Worm (Caenorhabditis elegans) whole organism, mixed stage, embryonic: ENCODE measurements around the gene spin-3.

Experiments used
- blmp-1 ChIP-seq: fragments of 150-350 bp; optimal IDR thresholded peaks from 2 replicates; lab custom pipeline; 2014; ENCODE audit warnings: missing biosample characterization, missing genetic modification characterization
- cnd-1 ChIP-seq: fragments of 200-800 bp; sonication (Bioruptor generic); optimal IDR thresholded peaks from 2 replicates; lab custom pipeline; 2018; ENCODE audit warnings: mild to moderate bottlenecking, missing genetic modification characterization, missing compliant biosample characterization
- drap-1 ChIP-seq: fragments of 200-800 bp; sonication (Bioruptor generic); optimal IDR thresholded peaks from 3 replicates; lab custom pipeline; 2018; ENCODE audit warnings: mild to moderate bottlenecking, missing genetic modification characterization, missing compliant biosample characterization
- elt-3 ChIP-seq: fragments of 150-350 bp; optimal IDR thresholded peaks from 2 replicates; lab custom pipeline; 2014; ENCODE audit warnings: missing biosample characterization, missing genetic modification characterization
- lin-32 ChIP-seq: fragments of 200-800 bp; sonication (Bioruptor generic); optimal IDR thresholded peaks from 2 replicates; lab custom pipeline; 2018; ENCODE audit warnings: mild to moderate bottlenecking, missing genetic modification characterization, missing compliant biosample characterization
- mls-2 ChIP-seq: sonication (generic microtip); optimal IDR thresholded peaks from 2 replicates; lab custom pipeline; 2016; ENCODE audit warnings: mild to moderate bottlenecking, missing genetic modification characterization, moderate library complexity, missing compliant biosample characterization
- nhr-28 ChIP-seq: fragments of 150-350 bp; optimal IDR thresholded peaks from 2 replicates; lab custom pipeline; 2014; ENCODE audit warnings: missing biosample characterization, missing genetic modification characterization
- nhr-76 ChIP-seq: sonication (generic microtip); optimal IDR thresholded peaks from 2 replicates; lab custom pipeline; 2017; ENCODE audit warnings: missing biosample characterization, missing genetic modification characterization
- pha-4 ChIP-seq: fragments of 150-350 bp; optimal IDR thresholded peaks from 2 replicates; lab custom pipeline; 2018; ENCODE audit warnings: missing biosample characterization, missing genetic modification reagents, missing genetic modification characterization
- snpc-4 ChIP-seq: fragments of 150-350 bp; optimal IDR thresholded peaks from 2 replicates; lab custom pipeline; 2014; ENCODE audit warnings: missing biosample characterization, missing genetic modification characterization
- tbx-8 ChIP-seq: fragments of 200-800 bp; sonication (Bioruptor generic); optimal IDR thresholded peaks from 2 replicates; lab custom pipeline; 2018; ENCODE audit warnings: mild to moderate bottlenecking, missing genetic modification characterization, moderate library complexity, missing compliant biosample characterization
- unc-39 ChIP-seq: fragments of 150-350 bp; optimal IDR thresholded peaks from 2 replicates; lab custom pipeline; 2014; ENCODE audit warnings: missing biosample characterization, missing genetic modification characterization
- unc-62 ChIP-seq: fragments of 150-350 bp; optimal IDR thresholded peaks from 2 replicates; lab custom pipeline; 2014; ENCODE audit warnings: missing biosample characterization, missing genetic modification reagents, missing genetic modification characterization
- ztf-11 ChIP-seq: fragments of 150-350 bp; optimal IDR thresholded peaks from 2 replicates; lab custom pipeline; 2014; ENCODE audit warnings: missing biosample characterization, missing genetic modification characterization

DNA sequence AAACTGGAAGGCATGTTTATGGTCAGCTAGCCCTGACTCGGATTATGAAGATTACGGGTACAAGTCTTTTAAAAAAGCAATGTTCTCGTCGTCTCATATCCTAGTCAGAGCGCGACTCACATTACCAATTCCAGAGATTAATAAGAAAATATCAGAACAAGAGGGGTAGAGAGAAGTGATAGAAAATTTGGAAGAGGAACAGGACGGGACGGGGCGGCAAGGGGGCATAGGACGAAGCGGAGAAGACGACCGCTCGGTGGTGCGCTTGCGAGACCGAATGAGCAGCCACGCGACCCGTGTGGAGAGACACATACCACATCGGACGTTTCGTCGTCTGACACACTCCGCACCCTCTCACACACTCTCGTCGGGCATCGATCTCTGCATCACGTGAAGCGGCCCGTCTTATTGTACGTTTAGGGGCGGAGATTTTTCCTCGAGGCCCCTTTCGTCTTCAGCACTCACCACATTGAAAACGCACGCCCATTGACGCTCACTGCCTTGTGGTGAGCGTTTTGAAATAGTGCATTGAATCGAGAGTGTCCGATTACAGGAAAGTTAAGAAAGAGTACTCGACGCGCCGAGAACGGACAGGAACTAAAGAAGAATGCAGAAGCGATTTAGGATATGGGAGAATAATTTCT is 15.0 kb downstream of the spin-3 start:
- peak; percentile 39 for TF ChIP-seq elt-3 (tag; lab: Kevin White, UChicago)
- TF ChIP-seq drap-1 (GFP tag; lab: Kevin White, UChicago): peak; percentile 41
- no peak for TF ChIP-seq snpc-4 (tag; lab: Kevin White, UChicago)
- TF ChIP-seq mls-2 (tag; lab: Kevin White, UChicago): peak; percentile 81
- TF ChIP-seq nhr-76: no peak
- TF ChIP-seq unc-62: peak; percentile 88
- no peak for TF ChIP-seq nhr-28 (tag; lab: Kevin White, UChicago)
- peak; percentile 81 for TF ChIP-seq pha-4 (tag; lab: Kevin White, UChicago)
- TF ChIP-seq blmp-1: no peak
- TF ChIP-seq cnd-1 (tag; lab: Kevin White, UChicago): peak; percentile 69
- peak; percentile 86 for TF ChIP-seq ztf-11 (tag; lab: Kevin White, UChicago)
- peak; percentile 74 for TF ChIP-seq unc-39 (tag; lab: Kevin White, UChicago)
- TF ChIP-seq tbx-8: peak; percentile 33
- peak; percentile 29 for TF ChIP-seq lin-32 (GFP tag; lab: Kevin White, UChicago)
